Fruit fly (Drosophila melanogaster): ENCODE measurements around the gene CG2211.

The CG2211 gene

DNA sequence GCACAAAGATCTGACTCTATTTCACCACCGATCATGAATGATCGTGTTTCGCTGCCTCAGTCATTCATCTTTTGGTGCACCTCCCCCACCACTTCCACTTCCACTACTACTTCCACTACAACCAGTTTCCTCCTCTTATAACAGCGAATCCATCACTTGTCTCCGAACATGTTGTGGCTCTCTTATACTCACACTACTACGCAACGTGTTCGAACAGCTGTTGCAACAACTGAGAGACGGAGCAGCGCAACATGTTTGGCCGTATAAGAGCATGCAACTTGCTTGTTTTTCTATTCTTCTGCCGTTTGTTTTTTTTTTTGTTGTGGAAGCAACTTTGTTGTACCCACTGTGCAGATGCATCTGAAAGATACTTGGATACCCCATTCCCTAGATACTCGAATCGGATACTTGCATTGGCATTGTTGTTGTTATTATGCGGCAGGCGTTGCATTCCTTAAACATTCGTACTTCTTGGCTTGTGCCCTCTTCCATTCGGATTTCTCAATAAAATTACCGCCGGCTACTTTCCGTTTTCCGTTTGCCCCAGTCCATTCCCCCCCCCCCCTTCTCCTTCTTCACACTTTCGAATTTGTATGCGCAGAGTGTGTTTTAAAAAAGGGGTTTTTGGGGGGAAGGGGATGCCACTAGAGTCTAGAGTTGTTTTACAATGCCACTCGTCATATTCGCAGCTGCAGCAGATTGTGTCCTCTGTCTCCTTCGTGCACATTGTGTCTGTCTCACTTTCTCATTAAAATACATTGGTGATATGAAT lies 31.9 kb upstream of the CG2211 start:
- no peak for TF ChIP-seq usp (GFP tag; optimal IDR thresholded peaks at IDR 0.05)
- no peak for TF ChIP-seq pan (optimal IDR thresholded peaks at IDR 0.05)
- TF ChIP-seq CG8478 (optimal IDR thresholded peaks at IDR 0.05) = no peak
- TF ChIP-seq psq (optimal IDR thresholded peaks at IDR 0.05) = no peak
- TF ChIP-seq EcR (GFP tag; optimal IDR thresholded peaks at IDR 0.05) = no peak
- no peak for TF ChIP-seq Dll (optimal IDR thresholded peaks at IDR 0.05)

DNA sequence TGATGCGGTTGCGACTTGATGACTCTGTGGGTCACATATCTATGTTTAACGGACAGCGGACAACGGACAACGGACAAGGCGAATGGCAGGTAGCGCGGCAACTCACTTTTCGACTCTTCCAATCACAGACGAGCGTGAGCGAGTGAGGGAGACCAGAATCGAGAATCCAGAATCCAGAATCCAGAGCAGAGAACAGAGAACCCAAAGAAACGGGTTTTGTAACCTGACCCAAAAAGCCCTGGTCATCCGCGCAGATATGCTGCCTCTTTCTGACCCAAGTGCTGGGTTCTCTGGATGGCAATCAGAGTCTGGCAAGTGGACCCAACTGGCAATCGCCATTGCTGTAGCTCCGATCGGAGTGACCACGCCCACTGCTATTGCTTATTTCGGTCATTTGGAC lies 29.2 kb upstream of the CG2211 start:
- TF ChIP-seq Dll (optimal IDR thresholded peaks at IDR 0.05) (no peak), CG8478 (optimal IDR thresholded peaks at IDR 0.05) (no peak), psq (optimal IDR thresholded peaks at IDR 0.05) (no peak), pan (optimal IDR thresholded peaks at IDR 0.05) (no peak), EcR (GFP tag; optimal IDR thresholded peaks at IDR 0.05) (no peak)

DNA sequence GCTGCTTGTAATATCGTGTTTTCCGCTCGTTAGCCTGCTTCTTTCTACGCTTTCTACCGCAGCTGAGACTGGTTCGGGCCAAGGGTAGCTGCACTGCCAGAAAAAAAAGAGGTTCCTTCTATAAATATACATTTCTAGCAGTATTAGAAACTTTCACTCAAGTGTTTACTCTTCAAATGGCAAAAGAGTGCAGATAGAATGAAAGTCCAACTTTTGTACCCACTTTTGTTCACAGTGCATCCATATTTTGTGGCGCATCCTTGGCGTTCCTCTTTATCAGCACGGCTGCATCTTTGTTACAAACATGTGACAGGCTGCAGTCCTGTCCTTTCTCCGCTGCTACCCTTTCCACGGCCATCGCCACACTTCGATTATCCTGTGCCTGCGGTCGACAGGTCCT lies 23.2 kb upstream of the CG2211 start:
- no peak for TF ChIP-seq usp (GFP tag; optimal IDR thresholded peaks at IDR 0.05)
- no peak for TF ChIP-seq psq (optimal IDR thresholded peaks at IDR 0.05)
- no peak for TF ChIP-seq CG8478 (optimal IDR thresholded peaks at IDR 0.05)
- TF ChIP-seq pan (optimal IDR thresholded peaks at IDR 0.05) = no peak
- TF ChIP-seq Dll (optimal IDR thresholded peaks at IDR 0.05) = no peak
- no peak for TF ChIP-seq EcR (GFP tag; optimal IDR thresholded peaks at IDR 0.05)

DNA sequence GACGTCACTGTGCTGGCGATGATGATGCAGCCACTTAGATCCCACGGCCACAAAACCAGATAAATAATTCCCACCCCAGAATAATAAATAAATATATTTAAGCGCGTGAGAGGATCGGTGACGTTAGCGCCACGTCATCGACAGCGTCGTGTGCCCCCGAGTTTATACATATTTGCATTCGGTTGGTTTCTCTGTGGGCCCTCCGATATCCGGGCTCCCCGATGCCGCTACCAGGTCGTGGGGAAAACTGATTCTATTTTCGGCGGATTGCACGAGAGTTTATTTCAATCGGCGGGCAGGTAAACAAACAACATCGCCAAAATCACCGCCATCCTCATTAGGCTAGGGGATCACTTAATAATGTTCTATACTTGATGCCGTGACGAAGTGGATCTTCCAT lies 19.1 kb upstream of the CG2211 start:
- TF ChIP-seq CG8478 (optimal IDR thresholded peaks at IDR 0.05) (no peak), usp (GFP tag; optimal IDR thresholded peaks at IDR 0.05) (no peak), Dll (optimal IDR thresholded peaks at IDR 0.05) (no peak), EcR (GFP tag; optimal IDR thresholded peaks at IDR 0.05) (no peak), psq (optimal IDR thresholded peaks at IDR 0.05) (no peak), pan (optimal IDR thresholded peaks at IDR 0.05) (no peak)

DNA sequence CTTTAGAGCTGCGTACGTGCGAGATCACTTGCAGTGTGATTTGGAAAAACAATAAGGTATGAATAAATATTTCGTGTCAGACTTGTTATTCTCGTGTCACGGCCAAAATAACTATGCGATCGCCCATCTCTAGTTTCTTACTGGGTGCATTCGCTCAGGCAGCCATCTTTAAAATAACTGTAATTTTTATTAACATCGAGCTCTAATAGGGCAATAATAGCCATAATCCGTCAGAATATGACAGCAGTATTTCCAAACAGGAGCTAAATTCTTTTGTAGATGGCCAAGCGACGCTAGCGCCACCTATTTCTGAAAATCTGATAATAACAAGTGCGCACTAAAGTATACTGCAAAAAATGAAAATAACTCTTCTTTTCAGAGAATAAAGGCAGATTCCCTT lies 16.9 kb upstream of the CG2211 start:
- TF ChIP-seq Dll (optimal IDR thresholded peaks at IDR 0.05) = no peak
- TF ChIP-seq CG8478 (optimal IDR thresholded peaks at IDR 0.05) = no peak

DNA sequence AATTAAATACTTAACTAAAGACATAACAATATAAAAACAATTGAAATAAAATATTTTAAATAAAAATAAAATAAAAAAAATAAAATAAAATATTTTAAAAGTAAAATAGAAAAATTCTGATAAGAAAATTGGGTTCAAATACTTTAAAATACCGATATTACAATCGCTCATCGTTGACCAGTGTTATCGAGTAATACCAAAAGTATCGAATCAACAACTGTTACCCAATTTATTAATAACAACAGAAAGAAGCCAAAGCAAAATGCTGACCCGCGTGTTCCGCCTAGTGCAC lies 15.7 kb upstream of the CG2211 start, which contains the start of gene CG9166:
CG9166 (plus strand) TSS at position 193 of the 292 bp plus-strand sequence.
- TF ChIP-seq CG8478 (optimal IDR thresholded peaks at IDR 0.05) (no peak), pan (optimal IDR thresholded peaks at IDR 0.05) (no peak), psq (optimal IDR thresholded peaks at IDR 0.05) (no peak)

DNA sequence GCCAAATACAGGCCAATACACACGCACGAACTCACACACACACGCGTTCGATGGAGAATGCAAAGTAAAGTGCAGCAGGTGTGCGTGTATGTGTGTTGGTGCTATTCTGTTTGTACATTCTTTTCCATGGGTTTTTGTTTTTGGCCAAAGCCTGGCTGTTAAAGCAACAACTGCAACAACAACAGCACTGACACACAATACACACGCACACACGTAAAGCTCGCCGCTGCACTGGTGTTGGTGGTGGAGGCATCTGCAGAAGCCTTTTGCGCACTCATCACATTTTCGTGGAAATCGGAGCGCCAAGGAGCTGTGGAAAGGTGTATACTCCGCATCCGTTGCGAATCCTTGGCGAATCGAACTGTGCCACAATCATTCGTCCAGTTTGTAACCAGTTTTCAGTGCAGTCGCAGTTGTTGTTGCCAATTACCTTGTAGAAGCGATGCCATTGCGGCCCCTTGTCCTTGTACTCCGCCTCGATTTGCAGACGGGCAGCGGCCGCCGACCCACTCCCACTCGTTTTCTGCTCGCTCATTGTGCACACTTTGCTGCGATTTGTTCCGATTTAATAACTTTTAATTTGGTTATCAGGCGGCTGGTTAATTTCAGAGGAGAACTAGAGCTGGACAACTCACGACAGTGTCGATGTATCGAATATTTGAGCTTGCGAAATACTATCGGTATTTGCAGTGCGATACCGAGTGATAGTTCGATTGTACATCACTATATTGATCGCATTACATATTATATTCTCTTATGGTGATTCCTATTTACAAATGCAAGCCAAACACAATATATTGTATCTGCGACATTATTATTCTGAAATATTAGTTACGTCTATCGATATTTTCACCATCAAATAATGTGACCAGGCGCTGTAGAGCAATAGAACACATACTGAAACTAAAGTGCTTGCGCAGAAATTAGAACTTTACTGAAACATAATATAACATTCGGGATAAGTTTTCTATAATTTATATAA lies 15.1 kb upstream of the CG2211 start:
- TF ChIP-seq psq (optimal IDR thresholded peaks at IDR 0.05) = peak; percentile 29
- no peak for TF ChIP-seq EcR (GFP tag; optimal IDR thresholded peaks at IDR 0.05)

DNA sequence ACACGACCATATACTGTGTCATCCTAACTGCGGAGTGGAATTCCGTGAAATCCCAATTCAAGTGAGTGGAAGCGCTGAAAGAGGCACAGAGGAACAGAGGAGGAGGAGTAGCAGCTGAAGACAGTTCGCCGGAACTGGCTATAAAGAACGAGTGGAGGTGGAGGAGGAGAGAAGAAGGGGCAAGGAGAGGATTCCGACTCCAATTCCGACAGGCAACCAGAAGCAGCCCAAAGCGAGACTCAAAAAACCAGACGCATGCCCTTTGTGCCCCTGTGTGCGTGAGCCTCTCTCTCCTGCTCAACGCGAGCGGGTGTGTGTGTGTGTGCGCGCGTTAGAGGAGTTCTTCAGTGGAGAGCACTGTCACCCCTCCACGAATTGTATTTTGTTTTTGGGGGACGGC lies 14.2 kb upstream of the CG2211 start:
- TF ChIP-seq EcR (GFP tag; optimal IDR thresholded peaks at IDR 0.05) = no peak
- TF ChIP-seq psq (optimal IDR thresholded peaks at IDR 0.05) = no peak
- no peak for TF ChIP-seq pan (optimal IDR thresholded peaks at IDR 0.05)
- no peak for TF ChIP-seq CG8478 (optimal IDR thresholded peaks at IDR 0.05)
- no peak for TF ChIP-seq usp (GFP tag; optimal IDR thresholded peaks at IDR 0.05)
- TF ChIP-seq Dll (optimal IDR thresholded peaks at IDR 0.05) = no peak

DNA sequence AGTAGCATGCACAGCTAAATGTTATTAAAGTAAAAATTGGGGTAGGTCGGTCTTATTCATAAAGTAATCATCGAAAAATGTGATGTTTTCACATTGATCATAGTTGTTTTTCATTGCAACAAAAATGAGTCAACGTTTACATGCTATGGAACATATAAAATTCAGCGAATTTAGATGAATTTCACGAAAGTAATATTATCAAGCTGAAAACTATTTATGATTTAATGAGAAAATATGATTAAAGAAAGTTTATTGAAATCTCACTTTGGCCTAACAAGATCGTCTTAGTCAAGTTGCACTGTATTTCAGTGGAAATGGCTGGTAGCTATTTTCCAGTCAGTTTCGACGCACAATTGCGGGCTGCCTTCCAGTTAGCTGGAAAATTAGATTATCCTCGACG lies 13.8 kb upstream of the CG2211 start:
- TF ChIP-seq usp (GFP tag; optimal IDR thresholded peaks at IDR 0.05) (no peak), psq (optimal IDR thresholded peaks at IDR 0.05) (no peak), Dll (optimal IDR thresholded peaks at IDR 0.05) (no peak), CG8478 (optimal IDR thresholded peaks at IDR 0.05) (no peak), EcR (GFP tag; optimal IDR thresholded peaks at IDR 0.05) (no peak), pan (optimal IDR thresholded peaks at IDR 0.05) (no peak)

DNA sequence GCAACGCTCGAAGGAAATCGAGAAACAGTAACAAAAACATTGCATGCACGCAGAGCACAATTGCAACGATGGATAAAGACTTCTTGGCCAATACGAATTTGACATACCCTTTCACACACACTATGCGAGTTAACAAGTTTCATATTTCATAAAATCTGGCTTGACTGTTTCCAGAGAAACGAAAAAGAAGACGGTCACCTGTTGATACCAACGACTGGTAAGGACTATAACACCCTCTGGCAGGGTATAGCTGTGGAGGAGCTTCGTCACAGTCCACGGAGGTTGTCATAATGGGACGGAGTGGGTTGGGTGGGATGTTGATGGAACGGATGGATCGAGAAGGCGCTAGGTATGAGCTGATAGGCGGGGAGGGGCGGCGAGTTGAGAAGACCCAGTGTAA lies 13.1 kb upstream of the CG2211 start:
- no peak for TF ChIP-seq CG8478 (optimal IDR thresholded peaks at IDR 0.05)
- no peak for TF ChIP-seq pan (optimal IDR thresholded peaks at IDR 0.05)
- TF ChIP-seq usp (GFP tag; optimal IDR thresholded peaks at IDR 0.05) = no peak
- TF ChIP-seq EcR (GFP tag; optimal IDR thresholded peaks at IDR 0.05) = no peak
- TF ChIP-seq psq (optimal IDR thresholded peaks at IDR 0.05) = no peak
- no peak for TF ChIP-seq Dll (optimal IDR thresholded peaks at IDR 0.05)

DNA sequence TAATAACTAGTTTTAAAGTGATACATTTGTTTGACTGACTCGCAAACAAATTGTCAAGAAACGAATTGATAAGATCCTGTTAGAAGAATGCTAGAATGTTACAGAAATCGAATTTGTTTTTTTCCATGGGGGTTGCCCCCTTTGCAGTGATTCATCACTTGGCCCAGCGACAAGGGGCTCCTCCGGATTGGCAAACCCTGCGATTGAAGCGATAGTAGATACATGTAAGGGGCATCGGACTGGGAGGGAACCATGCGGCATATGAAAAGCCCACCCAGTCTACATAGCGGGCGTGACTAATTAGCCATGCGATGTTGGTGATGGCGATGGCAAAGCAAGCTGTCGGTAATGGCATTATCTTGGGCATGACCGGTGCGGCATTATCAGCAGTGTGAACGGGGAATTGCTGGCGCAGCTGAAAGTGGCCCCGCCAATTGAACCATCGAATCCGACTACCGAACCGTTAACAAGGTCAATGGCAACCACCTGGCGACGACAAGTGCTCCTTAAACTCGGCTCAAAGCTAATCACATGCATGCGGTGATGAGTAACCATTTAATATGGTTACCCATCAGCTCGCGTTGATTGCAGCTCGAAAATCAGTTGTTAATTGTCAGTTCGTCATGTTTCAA lies 11.9 kb upstream of the CG2211 start:
- TF ChIP-seq pan (optimal IDR thresholded peaks at IDR 0.05) (no peak), EcR (GFP tag; optimal IDR thresholded peaks at IDR 0.05) (no peak), usp (GFP tag; optimal IDR thresholded peaks at IDR 0.05) (no peak), Dll (optimal IDR thresholded peaks at IDR 0.05) (no peak), CG8478 (optimal IDR thresholded peaks at IDR 0.05) (no peak), psq (optimal IDR thresholded peaks at IDR 0.05) (no peak)

DNA sequence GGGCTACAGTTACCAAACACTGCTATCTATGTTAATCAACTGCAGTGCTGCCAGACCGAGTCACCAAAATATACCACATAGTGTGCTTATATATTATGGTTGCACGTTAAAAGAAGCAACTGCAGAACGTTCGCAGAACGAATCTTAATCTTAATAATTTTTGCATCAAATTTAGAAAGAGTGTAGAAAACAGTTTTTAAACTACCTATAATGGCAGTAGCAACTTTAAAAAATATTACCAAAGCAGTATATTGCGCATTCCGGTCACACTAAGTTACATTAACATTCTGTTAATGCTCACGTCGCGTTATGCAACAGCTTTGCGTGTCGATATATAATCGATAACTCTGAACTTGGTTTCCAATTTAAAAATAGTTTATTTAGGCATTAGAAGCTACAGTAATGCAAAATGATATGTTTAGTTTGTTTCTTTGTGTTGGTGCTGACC lies 7.0 kb upstream of the CG2211 start, which contains the start of gene indra:
indra (minus strand) TSS at position 271 of the 448 bp plus-strand sequence.
- TF ChIP-seq CG8478 (optimal IDR thresholded peaks at IDR 0.05) = no peak
- TF ChIP-seq EcR (GFP tag; optimal IDR thresholded peaks at IDR 0.05) = no peak
- no peak for TF ChIP-seq usp (GFP tag; optimal IDR thresholded peaks at IDR 0.05)
- TF ChIP-seq Dll (optimal IDR thresholded peaks at IDR 0.05) = no peak
- TF ChIP-seq psq (optimal IDR thresholded peaks at IDR 0.05) = no peak
- no peak for TF ChIP-seq pan (optimal IDR thresholded peaks at IDR 0.05)

Data from whole organism.